Fruit fly (Drosophila melanogaster) whole organism, prepupa: ENCODE data around the gene Acat2.

Experiments
- CG16779 ChIP-seq: fragments of 200-800 bp; sonication (Bioruptor generic); optimal IDR thresholded peaks from 3 replicates; lab custom pipeline; 2017; ENCODE audit warnings: missing biosample characterization, mild to moderate bottlenecking, missing genetic modification characterization
- Hr39 ChIP-seq: fragments of 200-800 bp; sonication (Bioruptor generic); optimal IDR thresholded peaks from 2 replicates; lab custom pipeline; 2016; ENCODE audit warnings: missing biosample characterization, missing genetic modification characterization
- achi ChIP-seq: fragments of 200-800 bp; sonication (Bioruptor generic); optimal IDR thresholded peaks from 3 replicates; lab custom pipeline; 2016; ENCODE audit warnings: missing biosample characterization, missing genetic modification characterization

- TF ChIP-seq Hr39 (GFP tag; lab: Kevin White, UChicago) (no peak), CG16779 (tag; lab: Kevin White, UChicago) (no peak), achi (GFP tag; lab: Kevin White, UChicago) (no peak)
Measured at dm6 chr3L:1332973-1333372, 30.2 kb downstream of the Acat2 start, which contains the start of gene msd5.
